Fruit fly (Drosophila melanogaster) whole organism, wandering third instar larva: ENCODE results near the gene mmd.

Experiments used
- Dif ChIP-seq: fragments of 200-275, 200-300 bp; sonication (Bioruptor generic); optimal IDR thresholded peaks from 2 replicates; lab custom pipeline; 2018; ENCODE audit warnings: missing biosample characterization, missing genetic modification characterization; ENCODE audit not compliant: partially characterized antibody
- Mio ChIP-seq: sonication (Bioruptor generic); optimal IDR thresholded peaks from 2 replicates; lab custom pipeline; 2016; ENCODE audit warnings: missing biosample characterization, missing genetic modification characterization
- h ChIP-seq: fragments of 200-800 bp; sonication (Bioruptor generic); optimal IDR thresholded peaks from 3 replicates; lab custom pipeline; 2016; ENCODE audit warnings: missing biosample characterization, mild to moderate bottlenecking, missing genetic modification characterization
- sv ChIP-seq: fragments of 200-800 bp; sonication (Bioruptor generic); optimal IDR thresholded peaks from 3 replicates; lab custom pipeline; 2016; ENCODE audit warnings: missing biosample characterization, missing genetic modification characterization
- usp ChIP-seq: fragments of >200 bp; optimal IDR thresholded peaks from 2 replicates; lab custom pipeline; 2017; ENCODE audit warnings: missing biosample characterization, missing genetic modification characterization

dm6 chrX:16005066-16005465, 32.1 kb upstream of the mmd start:
- TF ChIP-seq sv (GFP tag; lab: Kevin White, UChicago) (no peak), usp (no peak), h (GFP tag; lab: Kevin White, UChicago) (no peak), Dif (GFP tag; lab: Kevin White, UChicago) (no peak), Mio (no peak)
